Worm (Caenorhabditis elegans) whole organism, midembryonic: Measurements from ENCODE around the gene T07D4.2.

ENCODE experiments used
- T22C8.4 ChIP-seq: fragments of 200-800 bp; sonication (Bioruptor generic); IDR thresholded peaks from 2 replicates; pipeline ENCODE4 v1.3.6; 2022; ENCODE audit warnings: missing genetic modification characterization, missing compliant biosample characterization
- cog-1 ChIP-seq: sonication (generic microtip); optimal IDR thresholded peaks from 2 replicates; lab custom pipeline; 2016; ENCODE audit warnings: missing genetic modification characterization, missing compliant biosample characterization
- flt-1 ChIP-seq: fragments of 200-800 bp; sonication (Bioruptor generic); IDR thresholded peaks from 2 replicates; pipeline ENCODE4 v1.3.6; 2022; ENCODE audit warnings: missing genetic modification characterization, missing compliant biosample characterization
- klf-2 ChIP-seq: fragments of 200-800 bp; sonication (Bioruptor generic); conservative IDR thresholded peaks from 2 replicates; pipeline ENCODE4 v1.3.6; 2022; ENCODE audit warnings: missing genetic modification reagents, missing genetic modification characterization, missing compliant biosample characterization
- med-1 ChIP-seq: sonication (generic microtip); optimal IDR thresholded peaks from 2 replicates; lab custom pipeline; 2017; ENCODE audit warnings: missing genetic modification characterization, mild to moderate bottlenecking, missing compliant biosample characterization, antibody characterized with exemption, missing genetic modification reagents; ENCODE audit not compliant: insufficient read depth
- ref-1 ChIP-seq: fragments of 200-800 bp; sonication (Bioruptor generic); conservative IDR thresholded peaks from 2 replicates; pipeline ENCODE4 v1.3.6; 2022; ENCODE audit warnings: missing genetic modification reagents, missing genetic modification characterization, missing compliant biosample characterization
- tab-1 ChIP-seq: fragments of 200-800 bp; sonication (Bioruptor generic); IDR thresholded peaks from 2 replicates; pipeline ENCODE4 v1.3.6; 2022; ENCODE audit warnings: missing genetic modification characterization, missing compliant biosample characterization
- ztf-23 ChIP-seq: fragments of 200-800 bp; sonication (Bioruptor generic); IDR thresholded peaks from 2 replicates; pipeline ENCODE4 v1.3.6; 2022; ENCODE audit warnings: missing genetic modification reagents, missing genetic modification characterization, missing compliant biosample characterization
- ztf-29 ChIP-seq: fragments of 200-800 bp; sonication (Bioruptor generic); IDR thresholded peaks from 2 replicates; pipeline ENCODE4 v1.3.6; 2022; ENCODE audit warnings: missing genetic modification reagents, missing genetic modification characterization, missing compliant biosample characterization

T07D4.2 gene

ce11 chrII:8911929-8912328 lies 38.2 kb upstream of the T07D4.2 start, which contains the start of gene B0457.4:
Gene B0457.4 (minus strand): TSS chrII:8912029.
- TF ChIP-seq tab-1 (GFP tag; lab: Robert Waterston, UW) (no peak), ref-1 (GFP tag; lab: Robert Waterston, UW) (no peak), ztf-23 (no peak), klf-2 (GFP tag; lab: Robert Waterston, UW) (no peak), cog-1 (no peak), med-1 (GFP tag; lab: Kevin White, UChicago) (no peak), flt-1 (no peak), T22C8.4 (GFP tag; lab: Robert Waterston, UW) (no peak), ztf-29 (GFP tag; lab: Robert Waterston, UW) (no peak)

DNA sequence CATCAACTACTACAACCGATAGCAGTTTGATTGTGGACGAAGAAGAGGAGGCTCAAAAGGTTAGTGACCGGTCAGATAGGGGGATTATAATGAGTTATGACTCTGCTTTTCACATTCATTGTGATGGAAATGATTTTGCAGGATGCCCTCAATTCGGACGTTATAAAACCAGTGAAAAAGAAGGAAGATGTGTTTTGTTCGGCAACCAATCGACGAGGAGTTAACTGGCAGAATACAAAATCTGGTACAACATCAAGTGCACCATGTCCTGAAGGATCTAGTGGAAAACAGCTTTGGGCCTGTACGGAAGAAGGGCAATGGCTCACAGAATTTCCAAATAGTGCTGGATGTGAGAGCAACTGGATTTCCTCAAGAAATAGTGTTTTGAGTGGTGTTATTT lies 30.1 kb upstream of the T07D4.2 start:
- TF ChIP-seq ref-1 (GFP tag; lab: Robert Waterston, UW) (no peak), tab-1 (GFP tag; lab: Robert Waterston, UW) (no peak), flt-1 (no peak), cog-1 (no peak), ztf-23 (no peak), med-1 (GFP tag; lab: Kevin White, UChicago) (no peak), ztf-29 (GFP tag; lab: Robert Waterston, UW) (no peak), klf-2 (GFP tag; lab: Robert Waterston, UW) (no peak), T22C8.4 (GFP tag; lab: Robert Waterston, UW) (no peak)

ce11 chrII:8899357-8899748 lies 25.6 kb upstream of the T07D4.2 start:
- TF ChIP-seq tab-1 (GFP tag; lab: Robert Waterston, UW): no peak
- TF ChIP-seq flt-1: no peak
- no peak for TF ChIP-seq cog-1
- no peak for TF ChIP-seq ref-1 (GFP tag; lab: Robert Waterston, UW)
- no peak for TF ChIP-seq med-1 (GFP tag; lab: Kevin White, UChicago)
- no peak for TF ChIP-seq ztf-29 (GFP tag; lab: Robert Waterston, UW)
- no peak for TF ChIP-seq ztf-23
- no peak for TF ChIP-seq klf-2 (GFP tag; lab: Robert Waterston, UW)
- no peak for TF ChIP-seq T22C8.4 (GFP tag; lab: Robert Waterston, UW)

DNA sequence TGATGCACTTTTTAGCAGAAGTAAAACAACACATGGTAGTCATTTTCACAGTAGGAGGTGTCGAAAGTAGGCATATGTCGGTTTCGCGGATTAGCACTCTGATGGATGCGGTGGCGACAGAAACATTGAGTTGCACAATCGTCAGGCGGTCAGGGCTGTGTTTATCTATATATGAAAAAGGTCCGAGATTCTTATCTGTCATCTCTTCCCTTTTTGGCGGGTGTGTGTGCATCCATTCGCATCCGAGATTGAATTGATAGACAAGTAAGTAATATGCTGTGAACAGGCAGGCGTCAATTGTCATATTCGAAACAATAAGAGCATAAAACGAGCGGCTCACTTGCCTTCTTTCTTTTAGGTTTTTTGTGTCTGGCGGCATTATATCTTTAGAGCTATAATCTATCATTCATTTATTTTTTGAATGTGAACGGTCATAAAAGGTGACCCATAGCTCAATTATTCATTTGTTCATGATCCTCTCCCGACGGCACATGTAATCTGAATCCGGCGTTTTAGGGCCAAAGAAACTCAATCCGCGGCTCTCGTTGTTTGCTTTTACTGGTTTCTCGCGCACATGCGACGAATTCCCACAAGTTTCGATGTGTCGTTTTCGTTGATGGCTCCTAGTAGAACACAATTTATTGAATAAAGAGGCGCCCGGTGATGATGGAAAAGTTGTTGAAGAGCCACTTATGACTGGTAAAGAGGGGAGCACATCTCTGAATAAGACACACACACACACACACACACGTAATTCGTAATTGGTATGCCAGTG lies 25.0 kb upstream of the T07D4.2 start:
- no peak for TF ChIP-seq T22C8.4 (GFP tag; lab: Robert Waterston, UW)
- TF ChIP-seq ref-1 (GFP tag; lab: Robert Waterston, UW): 0 out of 2 replicates have a peak, but pooled peaks have one; percentile 31

DNA sequence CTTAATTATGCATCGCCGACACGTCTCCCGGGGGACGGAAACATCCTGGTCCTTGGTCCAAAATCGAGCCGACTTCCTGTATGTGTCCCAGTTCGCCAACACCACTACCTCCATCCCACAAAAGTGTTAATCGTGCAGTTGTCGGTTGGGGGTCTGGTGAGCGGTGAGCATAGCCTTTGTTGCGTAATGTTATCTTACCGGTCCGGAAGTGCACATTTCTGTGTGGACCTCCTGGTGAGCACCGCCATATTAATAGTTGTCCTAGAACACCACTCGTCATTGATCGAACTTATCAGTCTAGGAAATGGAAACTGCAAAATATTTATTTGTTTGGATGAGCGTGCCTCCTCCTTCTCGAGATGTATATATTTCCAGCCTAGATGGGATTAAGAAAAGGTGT lies 23.5 kb upstream of the T07D4.2 start:
- TF ChIP-seq ref-1 (GFP tag; lab: Robert Waterston, UW) (no peak), med-1 (GFP tag; lab: Kevin White, UChicago) (no peak), T22C8.4 (GFP tag; lab: Robert Waterston, UW) (no peak), ztf-29 (GFP tag; lab: Robert Waterston, UW) (no peak), tab-1 (GFP tag; lab: Robert Waterston, UW) (no peak), klf-2 (GFP tag; lab: Robert Waterston, UW) (no peak), flt-1 (no peak), ztf-23 (no peak), cog-1 (no peak)

DNA sequence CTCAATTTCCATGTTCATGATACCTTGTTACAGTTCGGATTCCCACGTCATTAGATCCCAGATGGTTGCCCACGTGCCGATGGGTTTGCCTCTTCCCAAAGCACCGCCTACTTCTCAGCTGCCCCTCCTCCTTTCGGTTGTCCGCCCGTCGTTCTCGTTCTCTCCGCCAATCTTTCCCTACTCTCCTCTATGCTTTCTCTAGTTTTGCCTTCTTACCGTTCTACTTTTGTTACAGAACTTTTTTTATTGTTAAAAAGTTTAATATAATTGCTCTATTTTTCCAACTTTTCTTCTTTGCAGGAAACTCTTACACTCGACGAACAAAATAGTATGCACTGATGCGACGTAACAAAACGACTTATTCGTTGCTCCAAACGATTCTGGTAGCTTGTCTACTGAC lies 22.8 kb upstream of the T07D4.2 start, which contains the start of gene lat-1:
Gene lat-1, plus strand, starts transcription at position 301 of the 400 bp plus-strand sequence.
- TF ChIP-seq T22C8.4 (GFP tag; lab: Robert Waterston, UW) (no peak), ztf-29 (GFP tag; lab: Robert Waterston, UW) (no peak), ref-1 (GFP tag; lab: Robert Waterston, UW) (no peak), tab-1 (GFP tag; lab: Robert Waterston, UW) (no peak), cog-1 (no peak), klf-2 (GFP tag; lab: Robert Waterston, UW) (no peak), ztf-23 (no peak), flt-1 (no peak), med-1 (GFP tag; lab: Kevin White, UChicago) (no peak)

- TF ChIP-seq ztf-29 (GFP tag; lab: Robert Waterston, UW): no peak
- no peak for TF ChIP-seq T22C8.4 (GFP tag; lab: Robert Waterston, UW)
- TF ChIP-seq cog-1: no peak
- TF ChIP-seq ref-1 (GFP tag; lab: Robert Waterston, UW): no peak
- TF ChIP-seq ztf-23: no peak
- TF ChIP-seq flt-1: no peak
- no peak for TF ChIP-seq med-1 (GFP tag; lab: Kevin White, UChicago)
- TF ChIP-seq klf-2 (GFP tag; lab: Robert Waterston, UW): no peak
- TF ChIP-seq tab-1 (GFP tag; lab: Robert Waterston, UW): no peak
Observed at ce11 chrII:8895895-8896294, 22.2 kb upstream of the T07D4.2 start.

ce11 chrII:8895398-8895797 lies 21.7 kb upstream of the T07D4.2 start:
- no peak for TF ChIP-seq klf-2 (GFP tag; lab: Robert Waterston, UW)
- no peak for TF ChIP-seq med-1 (GFP tag; lab: Kevin White, UChicago)
- TF ChIP-seq tab-1 (GFP tag; lab: Robert Waterston, UW): no peak
- no peak for TF ChIP-seq ref-1 (GFP tag; lab: Robert Waterston, UW)
- no peak for TF ChIP-seq ztf-29 (GFP tag; lab: Robert Waterston, UW)
- no peak for TF ChIP-seq ztf-23
- TF ChIP-seq T22C8.4 (GFP tag; lab: Robert Waterston, UW): no peak
- no peak for TF ChIP-seq flt-1
- TF ChIP-seq cog-1: no peak

DNA sequence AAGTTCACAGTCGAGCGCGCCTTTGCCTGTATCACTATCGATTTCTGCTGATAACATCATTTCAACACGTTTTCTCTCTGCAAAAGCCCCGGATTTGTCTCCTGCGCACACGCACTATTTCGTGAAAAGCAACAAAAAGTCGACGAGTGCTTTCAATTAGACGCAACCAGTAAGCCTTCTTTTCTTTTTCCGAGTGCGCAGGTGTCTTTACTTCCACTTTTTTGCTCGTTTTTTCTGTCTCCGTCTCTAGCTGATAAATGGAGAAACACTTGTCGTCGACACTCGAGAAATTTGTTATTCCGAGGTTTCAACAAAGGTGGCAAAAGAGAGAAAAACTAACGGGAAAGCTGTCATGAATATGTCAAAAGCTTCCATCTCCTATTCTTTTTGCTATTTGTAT lies 17.9 kb upstream of the T07D4.2 start:
- TF ChIP-seq tab-1 (GFP tag; lab: Robert Waterston, UW) (no peak), flt-1 (no peak), klf-2 (GFP tag; lab: Robert Waterston, UW) (no peak), ztf-23 (no peak), T22C8.4 (GFP tag; lab: Robert Waterston, UW) (no peak), ref-1 (GFP tag; lab: Robert Waterston, UW) (no peak), ztf-29 (GFP tag; lab: Robert Waterston, UW) (no peak), cog-1 (no peak)
